Fruit fly (Drosophila melanogaster): Measurements from ENCODE around the gene Lmpt.
A peak's percentile ranks its signal among the peaks of the same experiment; 100 is the strongest.

Gene Lmpt

dm6 chr3L:16957534-16958396 lies 92.7 kb downstream of the Lmpt start, which contains the start of gene Cpr73D:
Gene Cpr73D, minus strand, starts transcription at chr3L:16957689.
- TF ChIP-seq Mio (GFP tag; optimal IDR thresholded peaks at IDR 0.05) (no peak), h (GFP tag; optimal IDR thresholded peaks at IDR 0.05) (peak; percentile 52), brk (GFP tag; optimal IDR thresholded peaks at IDR 0.05) (no peak), Hr78 (GFP tag; optimal IDR thresholded peaks at IDR 0.05) (no peak)

dm6 chr3L:16958397-16959080 lies 93.4 kb downstream of the Lmpt start:
- TF ChIP-seq Rel (GFP tag; optimal IDR thresholded peaks at IDR 0.05) = no peak
- peak; percentile 98 for TF ChIP-seq Rel (tag; optimal IDR thresholded peaks at IDR 0.05)
- no peak for TF ChIP-seq Hr78 (GFP tag; optimal IDR thresholded peaks at IDR 0.05)

dm6 chr3L:16969652-16970109 lies 104.6 kb downstream of the Lmpt start, which contains the start of gene Exn:
Gene Exn, plus strand, starts transcription at chr3L:16970013.
- TF ChIP-seq psq (GFP tag; optimal IDR thresholded peaks at IDR 0.05) = peak; percentile 9
- no peak for TF ChIP-seq lola (GFP tag; optimal IDR thresholded peaks at IDR 0.05)
- no peak for TF ChIP-seq Jra (GFP tag; optimal IDR thresholded peaks at IDR 0.05)
- TF ChIP-seq OdsH (GFP tag; optimal IDR thresholded peaks at IDR 0.05) = peak; percentile 23
- no peak for TF ChIP-seq Mio (GFP tag; optimal IDR thresholded peaks at IDR 0.05)
- TF ChIP-seq sv (GFP tag; optimal IDR thresholded peaks at IDR 0.05) = no peak
- TF ChIP-seq dmrt93B (GFP tag; optimal IDR thresholded peaks at IDR 0.05) = no peak
- TF ChIP-seq Vsx2 (GFP tag; optimal IDR thresholded peaks at IDR 0.05; ENCODE audit: partially characterized antibody) = no peak
- no peak for TF ChIP-seq usp (GFP tag; optimal IDR thresholded peaks at IDR 0.05)
- no peak for TF ChIP-seq tai (GFP tag; optimal IDR thresholded peaks at IDR 0.05)
- TF ChIP-seq foxo (GFP tag; optimal IDR thresholded peaks at IDR 0.05) = no peak
- TF ChIP-seq Sp1 (GFP tag; optimal IDR thresholded peaks at IDR 0.05) = no peak
- TF ChIP-seq fru (GFP tag; optimal IDR thresholded peaks at IDR 0.05) = peak; percentile 42
- TF ChIP-seq h (GFP tag; optimal IDR thresholded peaks at IDR 0.05) = no peak
- TF ChIP-seq pan (optimal IDR thresholded peaks at IDR 0.05) = no peak
- peak; percentile 70 for TF ChIP-seq br (GFP tag; optimal IDR thresholded peaks at IDR 0.05)
- no peak for TF ChIP-seq Rel (GFP tag; optimal IDR thresholded peaks at IDR 0.05)
- peak; percentile 50 for TF ChIP-seq Rel (tag; optimal IDR thresholded peaks at IDR 0.05)
- TF ChIP-seq Abd-B (GFP tag; optimal IDR thresholded peaks at IDR 0.05) = no peak
- TF ChIP-seq Dif (GFP tag; optimal IDR thresholded peaks at IDR 0.05; ENCODE audit: partially characterized antibody) = peak; percentile 84
- TF ChIP-seq CrebA (GFP tag; optimal IDR thresholded peaks at IDR 0.05; ENCODE audit: borderline replicate concordance) = no peak
- no peak for TF ChIP-seq jim (GFP tag; optimal IDR thresholded peaks at IDR 0.05)
- no peak for TF ChIP-seq brk (GFP tag; optimal IDR thresholded peaks at IDR 0.05)
- TF ChIP-seq dl (GFP tag; optimal IDR thresholded peaks at IDR 0.05; ENCODE audit: insufficient read depth in 1 of 2, partially characterized antibody in 2 of 2) = peak; percentile 65 to 77
- TF ChIP-seq sage (GFP tag; optimal IDR thresholded peaks at IDR 0.05) = no peak
- no peak for TF ChIP-seq Hr83 (GFP tag; optimal IDR thresholded peaks at IDR 0.05; ENCODE audit: poor library complexity, severe bottlenecking)
- no peak for TF ChIP-seq Hr78 (GFP tag; optimal IDR thresholded peaks at IDR 0.05)
- no peak for TF ChIP-seq HLH106 (tag; optimal IDR thresholded peaks at IDR 0.05)
- no peak for TF ChIP-seq N (GFP tag; optimal IDR thresholded peaks at IDR 0.05)
- TF ChIP-seq Hnf4 (GFP tag; optimal IDR thresholded peaks at IDR 0.05) = peak; percentile 63
- TF ChIP-seq GATAd (GFP tag; optimal IDR thresholded peaks at IDR 0.05) = no peak
- TF ChIP-seq rgr (GFP tag; optimal IDR thresholded peaks at IDR 0.05) = peak; percentile 34
- no peak for TF ChIP-seq ey (GFP tag; optimal IDR thresholded peaks at IDR 0.05)
- TF ChIP-seq CG9705 (GFP tag; optimal IDR thresholded peaks at IDR 0.05) = no peak
- no peak for TF ChIP-seq Myc (optimal IDR thresholded peaks at IDR 0.05)
- TF ChIP-seq woc (GFP tag; optimal IDR thresholded peaks at IDR 0.05) = no peak
- TF ChIP-seq CG32264 (GFP tag; optimal IDR thresholded peaks at IDR 0.05) = no peak
- TF ChIP-seq Dfd (GFP tag; optimal IDR thresholded peaks at IDR 0.05) = no peak
- TF ChIP-seq dsf (GFP tag; optimal IDR thresholded peaks at IDR 0.05; ENCODE audit: borderline replicate concordance) = no peak

Measured in whole organism, wandering third instar larva.